Worm (Caenorhabditis elegans) whole organism, L4 larva: ENCODE measurements around the gene srg-62.

Experiments
- ceh-82 ChIP-seq: sonication (generic microtip); optimal IDR thresholded peaks from 2 replicates; lab custom pipeline; 2017; ENCODE audit warnings: missing biosample characterization, missing genetic modification characterization
- unc-62 ChIP-seq, 3 experiments: fragments of 150-350 bp in 1 of 3; sonication (generic microtip); optimal IDR thresholded peaks in 2 of 3; peaks in 1 of 3; 1 replicate in 1 of 3; 2 replicates in 2 of 3; lab custom pipeline; 2014 to 2017; ENCODE audit warnings: missing biosample characterization in 3 of 3, missing genetic modification characterization in 3 of 3, missing genetic modification reagents in 3 of 3, missing genotype in 1 of 3

DNA sequence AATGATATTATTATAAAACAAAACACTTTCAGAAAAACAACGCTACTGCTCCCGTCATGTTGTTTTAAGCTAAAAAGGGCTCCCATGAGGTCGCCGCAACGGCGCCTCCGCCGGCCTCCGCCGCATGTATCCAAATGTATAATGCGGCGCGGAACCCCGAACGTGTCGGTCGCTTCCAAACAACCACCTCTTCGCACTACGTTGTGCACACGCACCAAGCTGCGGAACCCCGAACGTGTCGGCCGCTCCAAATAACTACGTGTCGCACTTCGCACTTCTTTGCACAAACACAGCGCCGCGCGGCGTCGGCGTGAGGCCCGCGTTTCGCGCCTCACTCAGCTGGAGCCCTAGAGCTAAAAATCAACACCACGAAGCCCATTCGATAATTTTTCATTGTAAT, 25.3 kb downstream of the srg-62 start:
- no peak for TF ChIP-seq ceh-82 (tag; lab: Kevin White, UChicago)
- no peak for TF ChIP-seq unc-62 (GFP tag; optimal IDR thresholded peaks at IDR 0.05 in 1 of 2; lab: Kevin White, UChicago)
- TF ChIP-seq unc-62 (tag; optimal IDR thresholded peaks at IDR 0.05; lab: Kevin White, UChicago): no peak
